Worm (Caenorhabditis elegans): ENCODE data around the gene tag-314.

DNA sequence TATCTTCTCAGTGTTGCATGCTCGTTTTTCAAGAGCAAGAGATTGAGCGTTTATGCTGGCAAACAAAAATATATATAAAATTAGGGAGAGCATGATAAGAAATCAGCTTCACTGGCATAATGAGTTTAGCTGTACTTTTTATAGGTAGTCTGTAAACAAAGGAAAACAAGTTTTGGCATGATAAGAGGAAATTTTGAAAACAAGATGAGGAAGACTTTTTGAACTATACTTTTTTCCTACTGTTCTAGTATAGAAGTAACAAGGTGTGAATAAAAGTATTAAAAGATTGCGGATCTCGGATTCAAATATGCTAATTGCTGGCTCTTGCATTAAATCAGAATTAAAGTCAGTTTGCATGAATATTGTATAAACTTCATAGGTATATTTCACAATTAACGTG, 9.5 kb downstream of the tag-314 start, which contains the start of gene F15H10.5:
- TF ChIP-seq nhr-12 (tag; optimal IDR thresholded peaks at IDR 0.05) (no peak), skn-1 (tag; optimal IDR thresholded peaks at IDR 0.05) (no peak), egl-27 (tag; optimal IDR thresholded peaks at IDR 0.05) (no peak), mdl-1 (tag; optimal IDR thresholded peaks at IDR 0.05) (no peak), ztf-11 (tag; optimal IDR thresholded peaks at IDR 0.05) (no peak)
